Worm (Caenorhabditis elegans): ENCODE measurements around the gene F46C8.3.

DNA sequence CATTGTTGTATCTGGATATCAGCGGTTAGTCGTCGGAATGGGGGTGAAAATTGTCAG is 48.0 kb downstream of the F46C8.3 start, which contains the start of the genes unc-98 and F08C6.18:
- TF ChIP-seq hmg-4 (GFP tag; optimal IDR thresholded peaks at IDR 0.05): no peak
- TF ChIP-seq ama-1 (optimal IDR thresholded peaks at IDR 0.05): no peak
- TF ChIP-seq ceh-36 (tag; optimal IDR thresholded peaks at IDR 0.05): no peak
- no peak for TF ChIP-seq ceh-13 (GFP tag; optimal IDR thresholded peaks at IDR 0.05)
- TF ChIP-seq pes-1 (GFP tag; IDR thresholded peaks at IDR 0.05): no peak
- TF ChIP-seq tra-4 (tag; optimal IDR thresholded peaks at IDR 0.05): no peak
- no peak for TF ChIP-seq F13C5.2 (tag; optimal IDR thresholded peaks at IDR 0.05)
- no peak for TF ChIP-seq scrt-1 (GFP tag; IDR thresholded peaks at IDR 0.05)
- TF ChIP-seq B0310.2 (tag; optimal IDR thresholded peaks at IDR 0.05): no peak

Measured in whole organism, early embryonic.